Worm (Caenorhabditis elegans) whole organism, L4 larva: Measurements from ENCODE around the gene swt-5.

Experiments
- D1046.2 ChIP-seq: fragments of 200-800 bp; sonication (Bioruptor generic); IDR thresholded peaks from 2 replicates; pipeline ENCODE4 v1.3.6; 2022; ENCODE audit warnings: missing genetic modification characterization, missing compliant biosample characterization
- F10B5.3 ChIP-seq: sonication (generic microtip); optimal IDR thresholded peaks from 2 replicates; lab custom pipeline; 2016; ENCODE audit warnings: mild to moderate bottlenecking, missing genetic modification characterization, missing compliant biosample characterization
- F49E8.2 ChIP-seq: sonication (generic microtip); optimal IDR thresholded peaks from 2 replicates; lab custom pipeline; 2016; ENCODE audit warnings: missing compliant biosample characterization, mild to moderate bottlenecking, missing genetic modification characterization, borderline replicate concordance
- T20F7.1 ChIP-seq: fragments of 200-800 bp; sonication (Bioruptor generic); optimal IDR thresholded peaks from 2 replicates; lab custom pipeline; 2018; ENCODE audit warnings: mild to moderate bottlenecking, missing genetic modification characterization, missing compliant biosample characterization
- Y75B8A.6 ChIP-seq: fragments of 200-800 bp; sonication (Bioruptor generic); IDR thresholded peaks from 2 replicates; pipeline ENCODE4 v1.3.6; 2022; ENCODE audit warnings: missing genetic modification reagents, missing genetic modification characterization, missing compliant biosample characterization
- aly-2 ChIP-seq: sonication (generic microtip); optimal IDR thresholded peaks from 2 replicates; lab custom pipeline; 2018; ENCODE audit warnings: missing biosample characterization, missing genetic modification characterization
- arid-1 ChIP-seq: fragments of 200-800 bp; sonication (Bioruptor generic); conservative IDR thresholded peaks from 2 replicates; pipeline ENCODE4 v1.3.6; 2022; ENCODE audit warnings: missing genetic modification reagents, missing genetic modification characterization, missing compliant biosample characterization
- attf-4 ChIP-seq: sonication (generic microtip); optimal IDR thresholded peaks from 3 replicates; lab custom pipeline; 2017; ENCODE audit warnings: missing biosample characterization, missing genetic modification characterization
- ceh-28 ChIP-seq: fragments of 150-350 bp; optimal IDR thresholded peaks from 2 replicates; lab custom pipeline; 2014; ENCODE audit warnings: missing biosample characterization, missing genetic modification reagents, missing genetic modification characterization
- ceh-32 ChIP-seq: sonication (generic microtip); optimal IDR thresholded peaks from 2 replicates; lab custom pipeline; 2016; ENCODE audit warnings: mild to moderate bottlenecking, missing genetic modification characterization, missing compliant biosample characterization; ENCODE audit not compliant: poor library complexity
- ces-1 ChIP-seq: fragments of 150-350 bp; sonication (generic microtip); optimal IDR thresholded peaks from 4 replicates; lab custom pipeline; 2014; ENCODE audit warnings: missing biosample characterization, missing genetic modification reagents, missing genetic modification characterization
- daf-16 ChIP-seq, 3 experiments: sonication (generic microtip); optimal IDR thresholded peaks; 2 replicates each; lab custom pipeline; 2016 to 2017; ENCODE audit warnings: missing genetic modification characterization in 3 of 3, missing genetic modification reagents in 3 of 3, mild to moderate bottlenecking in 2 of 3, missing compliant biosample characterization in 2 of 3, missing biosample characterization in 1 of 3, moderate library complexity in 1 of 3
- daf-19 ChIP-seq: fragments of 200-800 bp; sonication (Bioruptor generic); conservative IDR thresholded peaks from 2 replicates; pipeline ENCODE4 v1.3.6; 2022; ENCODE audit warnings: missing genetic modification characterization, missing compliant biosample characterization
- daf-8 ChIP-seq: fragments of 200-800 bp; sonication (Bioruptor generic); IDR thresholded peaks from 2 replicates; pipeline ENCODE4 v1.3.6; 2022; ENCODE audit warnings: missing genetic modification characterization, missing compliant biosample characterization
- dpl-1 ChIP-seq: fragments of 150-350 bp; optimal IDR thresholded peaks from 2 replicates; lab custom pipeline; 2014; ENCODE audit warnings: missing biosample characterization, missing genetic modification reagents, missing genetic modification characterization
- fos-1 ChIP-seq: fragments of 150-350 bp; optimal IDR thresholded peaks from 2 replicates; lab custom pipeline; 2014; ENCODE audit warnings: missing biosample characterization, missing genetic modification characterization
- gei-8 ChIP-seq: fragments of 200-800 bp; sonication (Bioruptor generic); optimal IDR thresholded peaks from 2 replicates; lab custom pipeline; 2018; ENCODE audit warnings: mild to moderate bottlenecking, missing genetic modification characterization, missing compliant biosample characterization
- hlh-11 ChIP-seq: fragments of 200-800 bp; sonication (Bioruptor generic); optimal IDR thresholded peaks from 2 replicates; lab custom pipeline; 2018; ENCODE audit warnings: mild to moderate bottlenecking, missing genetic modification characterization, missing compliant biosample characterization
- hmg-1.1 ChIP-seq: fragments of 200-800 bp; sonication (Bioruptor generic); IDR thresholded peaks from 2 replicates; pipeline ENCODE4 v1.3.6; 2022; ENCODE audit warnings: missing genetic modification reagents, missing genetic modification characterization, missing compliant biosample characterization
- lim-7 ChIP-seq: fragments of 200-800 bp; sonication (Bioruptor generic); IDR thresholded peaks from 2 replicates; pipeline ENCODE4 v1.3.6; 2022; ENCODE audit warnings: missing genetic modification characterization, missing compliant biosample characterization
- lin-1 ChIP-seq: fragments of 200-800 bp; sonication (Bioruptor generic); IDR thresholded peaks from 2 replicates; pipeline ENCODE4 v1.3.6; 2022; ENCODE audit warnings: missing genetic modification reagents, missing genetic modification characterization, missing compliant biosample characterization
- lin-13 ChIP-seq: fragments of 150-350 bp; optimal IDR thresholded peaks from 2 replicates; lab custom pipeline; 2014; ENCODE audit warnings: missing biosample characterization, missing genetic modification reagents, missing genetic modification characterization
- lin-38 ChIP-seq: fragments of 200-800 bp; sonication (Bioruptor generic); IDR thresholded peaks from 2 replicates; pipeline ENCODE4 v1.3.6; 2022; ENCODE audit warnings: missing genetic modification reagents, missing genetic modification characterization, missing compliant biosample characterization
- lir-3 ChIP-seq: sonication (generic microtip); optimal IDR thresholded peaks from 2 replicates; lab custom pipeline; 2016; ENCODE audit warnings: mild to moderate bottlenecking, missing genetic modification characterization, missing compliant biosample characterization
- nhr-41 ChIP-seq: fragments of 200-800 bp; sonication (Bioruptor generic); IDR thresholded peaks from 2 replicates; pipeline ENCODE4 v1.3.6; 2022; ENCODE audit warnings: missing genetic modification reagents, missing genetic modification characterization, missing compliant biosample characterization
- pha-4 ChIP-seq, 2 experiments: fragments of 150-350 bp in 1 of 2; fragments of 200-800 bp in 1 of 2; sonication (Bioruptor generic) in 1 of 2; IDR thresholded peaks in 1 of 2; optimal IDR thresholded peaks in 1 of 2; 2 replicates each; pipeline versions ENCODE4 v1.3.6 to Lab custom; 2014 to 2022; ENCODE audit warnings: missing genetic modification characterization in 2 of 2, missing genetic modification reagents in 2 of 2, missing biosample characterization in 1 of 2, missing compliant biosample characterization in 1 of 2
- sdz-12 ChIP-seq: fragments of 200-800 bp; sonication (Bioruptor generic); optimal IDR thresholded peaks from 2 replicates; lab custom pipeline; 2018; ENCODE audit warnings: mild to moderate bottlenecking, missing genetic modification characterization, missing compliant biosample characterization
- skn-1 ChIP-seq: fragments of 150-350 bp; optimal IDR thresholded peaks from 2 replicates; lab custom pipeline; 2014; ENCODE audit warnings: missing biosample characterization, missing genetic modification characterization
- spr-1 ChIP-seq: sonication (generic microtip); optimal IDR thresholded peaks from 2 replicates; lab custom pipeline; 2016; ENCODE audit warnings: mild to moderate bottlenecking, missing genetic modification characterization, missing compliant biosample characterization
- tag-97 ChIP-seq: fragments of 200-800 bp; sonication (Bioruptor generic); IDR thresholded peaks from 2 replicates; pipeline ENCODE4 v1.3.6; 2022; ENCODE audit warnings: missing genetic modification characterization, missing compliant biosample characterization
- unc-62 ChIP-seq, 3 experiments: fragments of 150-350 bp in 1 of 3; sonication (generic microtip); optimal IDR thresholded peaks in 2 of 3; peaks in 1 of 3; 1 replicate in 1 of 3; 2 replicates in 2 of 3; lab custom pipeline; 2014 to 2017; ENCODE audit warnings: missing biosample characterization in 3 of 3, missing genetic modification characterization in 3 of 3, missing genetic modification reagents in 3 of 3, missing genotype in 1 of 3
- vab-7 ChIP-seq: fragments of 200-800 bp; sonication (Bioruptor generic); IDR thresholded peaks from 2 replicates; pipeline ENCODE4 v1.3.6; 2022; ENCODE audit warnings: missing genetic modification reagents, missing genetic modification characterization, missing compliant biosample characterization
- zfp-2 ChIP-seq: sonication (generic microtip); optimal IDR thresholded peaks from 2 replicates; lab custom pipeline; 2016; ENCODE audit warnings: mild to moderate bottlenecking, missing genetic modification characterization, missing compliant biosample characterization

The swt-5 gene

DNA sequence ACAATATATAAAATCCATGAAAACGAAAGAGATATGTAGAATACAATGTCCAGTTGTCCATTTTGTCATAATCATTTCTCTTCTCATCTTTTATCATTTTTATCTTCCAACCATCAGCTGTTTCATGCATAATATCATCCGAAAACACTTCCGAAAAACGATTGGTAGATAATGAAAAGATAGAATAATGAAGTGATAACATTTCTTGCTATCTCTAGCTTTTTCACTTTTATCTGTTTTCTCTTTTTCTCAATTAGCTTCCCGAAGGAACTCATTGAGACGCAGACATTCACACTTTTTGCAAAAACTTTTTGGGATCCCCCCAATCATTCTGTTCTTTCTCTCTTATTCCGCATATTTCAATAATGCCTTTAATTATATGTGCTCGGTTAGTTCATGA lies 47.3 kb upstream of the swt-5 start (continued):
- no peak for TF ChIP-seq daf-16 (GFP tag; optimal IDR thresholded peaks at IDR 0.05; lab: Kevin White, UChicago)
- TF ChIP-seq daf-16 (tag; optimal IDR thresholded peaks at IDR 0.05; lab: Kevin White, UChicago), result peak; percentile 23
- no peak for TF ChIP-seq daf-8 (GFP tag; lab: Robert Waterston, UW)
- TF ChIP-seq D1046.2 (GFP tag; lab: Robert Waterston, UW), result no peak
- no peak for TF ChIP-seq fos-1 (tag; lab: Kevin White, UChicago)
- TF ChIP-seq ces-1 (GFP tag; lab: Kevin White, UChicago), result no peak
- TF ChIP-seq, all 104 proteins: peak for 4

ce11 chrV:9457535-9457934 lies 43.7 kb upstream of the swt-5 start:
- TF ChIP-seq lir-3 (tag; lab: Kevin White, UChicago) (no peak), unc-62 (GFP tag; optimal IDR thresholded peaks at IDR 0.05 in 1 of 2; lab: Kevin White, UChicago) (peak in 1 of 2 experiments; percentile 94), unc-62 (tag; optimal IDR thresholded peaks at IDR 0.05; lab: Kevin White, UChicago) (no peak)
- TF ChIP-seq, all 104 proteins: peak for 1

ce11 chrV:9462605-9463004 lies 38.6 kb upstream of the swt-5 start, which contains the start of gene F07D3.3:
Gene F07D3.3, minus strand, starts transcription at chrV:9462705.
- TF ChIP-seq gei-8 (GFP tag; lab: Kevin White, UChicago) (no peak), Y75B8A.6 (GFP tag; lab: Robert Waterston, UW) (no peak), nhr-41 (GFP tag; lab: Robert Waterston, UW) (no peak), dpl-1 (no peak), sdz-12 (GFP tag; lab: Kevin White, UChicago) (no peak)

- no peak for TF ChIP-seq hlh-11 (tag; lab: Kevin White, UChicago)
- TF ChIP-seq daf-19, result no peak
- TF ChIP-seq aly-2 (tag; lab: Kevin White, UChicago), result no peak
- no peak for TF ChIP-seq lim-7 (GFP tag; lab: Robert Waterston, UW)
- no peak for TF ChIP-seq daf-8 (GFP tag; lab: Robert Waterston, UW)
- TF ChIP-seq ces-1 (GFP tag; lab: Kevin White, UChicago), result no peak
- no peak for TF ChIP-seq lin-38
- TF ChIP-seq lin-1 (GFP tag; lab: Robert Waterston, UW), result no peak
- no peak for TF ChIP-seq skn-1
These were observed 35.7 kb upstream of the swt-5 start for ce11 chrV:9465529-9465928.

DNA sequence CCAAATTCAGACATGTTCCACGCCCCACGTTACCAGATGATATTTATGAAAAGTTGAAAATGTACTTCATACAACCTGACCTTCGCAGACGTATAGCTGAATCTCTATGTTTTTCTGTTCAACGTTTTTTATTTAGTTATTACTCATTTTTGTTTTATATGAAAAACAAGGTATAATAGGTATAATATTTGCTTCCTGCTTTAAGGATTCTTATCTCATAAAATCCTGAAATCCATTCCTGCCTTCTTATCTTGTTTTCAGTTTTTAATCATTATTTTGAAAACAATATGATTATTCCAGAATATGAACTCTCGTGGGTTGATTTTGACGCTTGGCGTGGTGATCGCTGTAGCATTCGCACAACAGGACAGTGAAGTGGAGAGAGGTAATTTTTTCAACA lies 29.5 kb upstream of the swt-5 start, which contains the start of gene flp-6:
TSS of gene flp-6 (plus strand) at position 301 of the 400 bp plus-strand sequence.
- TF ChIP-seq spr-1 (tag; lab: Kevin White, UChicago), result no peak
- TF ChIP-seq fos-1 (tag; lab: Kevin White, UChicago), result no peak
- no peak for TF ChIP-seq arid-1 (GFP tag; lab: Robert Waterston, UW)
- TF ChIP-seq hmg-1.1 (GFP tag; lab: Robert Waterston, UW), result no peak
- TF ChIP-seq pha-4 (GFP tag; IDR thresholded peaks at IDR 0.05; lab: Robert Waterston, UW), result no peak
- no peak for TF ChIP-seq pha-4 (tag; optimal IDR thresholded peaks at IDR 0.05; lab: Kevin White, UChicago)
- TF ChIP-seq F10B5.3 (tag; lab: Kevin White, UChicago), result no peak
- no peak for TF ChIP-seq aly-2 (tag; lab: Kevin White, UChicago)
- no peak for TF ChIP-seq tag-97 (GFP tag; lab: Robert Waterston, UW)
- TF ChIP-seq lim-7 (GFP tag; lab: Robert Waterston, UW), result no peak
- no peak for TF ChIP-seq ceh-32 (tag; lab: Kevin White, UChicago)
- no peak for TF ChIP-seq T20F7.1 (GFP tag; lab: Kevin White, UChicago)
- TF ChIP-seq F49E8.2 (tag; lab: Kevin White, UChicago), result no peak
- no peak for TF ChIP-seq ceh-28 (tag; lab: Kevin White, UChicago)
- TF ChIP-seq zfp-2, result no peak
- no peak for TF ChIP-seq attf-4 (tag; lab: Kevin White, UChicago)
- TF ChIP-seq lin-13 (GFP tag; lab: Kevin White, UChicago), result no peak
- no peak for TF ChIP-seq vab-7 (GFP tag; lab: Robert Waterston, UW)
- TF ChIP-seq, all 104 proteins: peak for 0
